Worm (Caenorhabditis elegans): Measurements from ENCODE around the gene dmsr-10.

Gene dmsr-10

ce11 chrV:6801850-6802249 is at the start of gene dmsr-10:
TSS of gene dmsr-10 (minus strand) at chrV:6801950.
- TF ChIP-seq lin-32 (GFP tag; optimal IDR thresholded peaks at IDR 0.05) (no peak), elt-1 (tag; optimal IDR thresholded peaks at IDR 0.05; ENCODE audit: borderline replicate concordance, insufficient read depth) (no peak), hlh-1 (tag; optimal IDR thresholded peaks at IDR 0.05) (no peak), mab-5 (tag; optimal IDR thresholded peaks at IDR 0.05) (no peak), mep-1 (tag; optimal IDR thresholded peaks at IDR 0.05) (no peak), nhr-76 (tag; optimal IDR thresholded peaks at IDR 0.05) (no peak), bed-3 (GFP tag; optimal IDR thresholded peaks at IDR 0.05) (no peak), tbx-8 (GFP tag; optimal IDR thresholded peaks at IDR 0.05) (no peak), unc-62 (GFP tag; optimal IDR thresholded peaks at IDR 0.05) (no peak), nhr-12 (tag; optimal IDR thresholded peaks at IDR 0.05) (no peak), ceh-43 (GFP tag; optimal IDR thresholded peaks at IDR 0.05) (no peak), ztf-11 (tag; optimal IDR thresholded peaks at IDR 0.05) (no peak), pha-4 (tag; optimal IDR thresholded peaks at IDR 0.05) (no peak), cnd-1 (tag; optimal IDR thresholded peaks at IDR 0.05) (no peak)

DNA sequence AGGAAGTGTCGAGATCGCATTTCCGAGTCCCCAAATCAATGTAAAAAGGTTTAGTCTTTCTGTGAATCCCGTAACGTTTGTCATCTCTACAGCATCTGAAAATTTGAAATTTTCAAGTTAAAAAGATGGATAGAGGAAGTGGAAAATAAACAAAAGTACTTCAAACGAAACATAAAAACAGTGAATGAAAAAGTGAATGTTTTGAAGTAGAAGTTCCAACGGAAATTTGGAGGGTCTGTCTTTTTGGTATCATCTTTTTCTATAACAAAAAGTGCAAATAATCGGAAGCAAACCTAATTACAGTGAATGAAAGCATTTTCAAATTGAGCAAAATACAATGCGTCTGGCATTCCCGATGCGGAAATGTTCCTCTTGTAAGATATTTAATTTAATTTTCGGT is 44.8 kb upstream of the dmsr-10 start, which contains the start of gene lgc-54:
Gene lgc-54 (minus strand): TSS at position 101 of the 400 bp plus-strand sequence.
- TF ChIP-seq unc-120 (tag; optimal IDR thresholded peaks at IDR 0.05; ENCODE audit: poor library complexity, severe bottlenecking) (no peak), cnd-1 (tag; optimal IDR thresholded peaks at IDR 0.05) (no peak), mep-1 (tag; optimal IDR thresholded peaks at IDR 0.05) (no peak), ceh-39 (tag; optimal IDR thresholded peaks at IDR 0.05) (no peak), flh-1 (GFP tag; optimal IDR thresholded peaks at IDR 0.05) (no peak), sem-2 (GFP tag; optimal IDR thresholded peaks at IDR 0.05) (no peak), lsy-2 (tag; optimal IDR thresholded peaks at IDR 0.05) (no peak), M03D4.4 (tag; optimal IDR thresholded peaks at IDR 0.05) (no peak), tbx-8 (GFP tag; optimal IDR thresholded peaks at IDR 0.05) (no peak), blmp-1 (tag; optimal IDR thresholded peaks at IDR 0.05) (no peak), snpc-4 (tag; optimal IDR thresholded peaks at IDR 0.05) (no peak), mab-5 (tag; optimal IDR thresholded peaks at IDR 0.05) (no peak)

DNA sequence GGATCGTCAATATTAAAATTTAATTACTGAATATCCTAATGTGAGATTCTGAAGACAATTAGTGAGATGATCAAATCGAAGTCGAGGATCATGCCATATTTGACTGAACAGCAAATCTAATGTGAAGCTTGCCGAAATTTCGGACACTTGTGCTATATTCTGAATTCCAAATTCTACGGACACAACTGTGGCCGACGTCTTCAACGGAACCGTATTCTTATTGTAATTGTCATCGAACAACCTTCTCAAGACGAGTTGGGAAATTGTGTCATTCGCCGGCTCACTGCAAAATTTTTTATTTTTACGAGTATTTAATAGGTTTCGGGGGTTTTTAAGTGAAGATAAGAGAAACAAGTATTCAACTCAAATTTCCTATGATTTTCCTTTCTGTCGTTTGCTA is 40.7 kb upstream of the dmsr-10 start, which contains the start of gene T15B7.1:
Gene T15B7.1 (plus strand): TSS at position 301 of the 400 bp plus-strand sequence.
- TF ChIP-seq nhr-12 (tag; optimal IDR thresholded peaks at IDR 0.05) (no peak), mab-5 (tag; optimal IDR thresholded peaks at IDR 0.05) (no peak), M03D4.4 (tag; optimal IDR thresholded peaks at IDR 0.05) (no peak), cnd-1 (tag; optimal IDR thresholded peaks at IDR 0.05) (no peak), lin-13 (tag; optimal IDR thresholded peaks at IDR 0.05) (no peak), ces-1 (GFP tag; optimal IDR thresholded peaks at IDR 0.05) (no peak), lsy-2 (tag; optimal IDR thresholded peaks at IDR 0.05) (no peak), bed-3 (GFP tag; optimal IDR thresholded peaks at IDR 0.05) (no peak), unc-120 (tag; optimal IDR thresholded peaks at IDR 0.05; ENCODE audit: poor library complexity, severe bottlenecking) (no peak), hlh-1 (tag; optimal IDR thresholded peaks at IDR 0.05) (no peak), elt-1 (tag; optimal IDR thresholded peaks at IDR 0.05; ENCODE audit: borderline replicate concordance, insufficient read depth) (no peak), blmp-1 (tag; optimal IDR thresholded peaks at IDR 0.05) (no peak), nhr-237 (tag; optimal IDR thresholded peaks at IDR 0.05) (no peak), elt-3 (tag; optimal IDR thresholded peaks at IDR 0.05) (no peak), sptf-1 (tag; optimal IDR thresholded peaks at IDR 0.05) (no peak), ceh-39 (tag; optimal IDR thresholded peaks at IDR 0.05) (no peak), ztf-11 (tag; optimal IDR thresholded peaks at IDR 0.05) (no peak), unc-39 (tag; optimal IDR thresholded peaks at IDR 0.05) (no peak)

ce11 chrV:6839008-6839407 is 37.3 kb upstream of the dmsr-10 start, which contains the start of gene hpo-8:
TSS of gene hpo-8 (plus strand) at chrV:6839289.
- no peak for TF ChIP-seq ceh-43 (GFP tag; optimal IDR thresholded peaks at IDR 0.05)
- no peak for TF ChIP-seq mab-5 (tag; optimal IDR thresholded peaks at IDR 0.05)
- no peak for TF ChIP-seq ces-1 (GFP tag; optimal IDR thresholded peaks at IDR 0.05)
- no peak for TF ChIP-seq tbx-8 (GFP tag; optimal IDR thresholded peaks at IDR 0.05)
- no peak for TF ChIP-seq nhr-12 (tag; optimal IDR thresholded peaks at IDR 0.05)
- TF ChIP-seq flh-1 (GFP tag; optimal IDR thresholded peaks at IDR 0.05): no peak
- TF ChIP-seq blmp-1 (tag; optimal IDR thresholded peaks at IDR 0.05): no peak
- no peak for TF ChIP-seq mls-2 (tag; optimal IDR thresholded peaks at IDR 0.05)
- TF ChIP-seq lin-13 (tag; optimal IDR thresholded peaks at IDR 0.05): no peak
- TF ChIP-seq nhr-28 (tag; optimal IDR thresholded peaks at IDR 0.05): no peak
- TF ChIP-seq unc-39 (tag; optimal IDR thresholded peaks at IDR 0.05): no peak
- TF ChIP-seq ham-2 (GFP tag; optimal IDR thresholded peaks at IDR 0.05): no peak
- TF ChIP-seq cnd-1 (tag; optimal IDR thresholded peaks at IDR 0.05): no peak

DNA sequence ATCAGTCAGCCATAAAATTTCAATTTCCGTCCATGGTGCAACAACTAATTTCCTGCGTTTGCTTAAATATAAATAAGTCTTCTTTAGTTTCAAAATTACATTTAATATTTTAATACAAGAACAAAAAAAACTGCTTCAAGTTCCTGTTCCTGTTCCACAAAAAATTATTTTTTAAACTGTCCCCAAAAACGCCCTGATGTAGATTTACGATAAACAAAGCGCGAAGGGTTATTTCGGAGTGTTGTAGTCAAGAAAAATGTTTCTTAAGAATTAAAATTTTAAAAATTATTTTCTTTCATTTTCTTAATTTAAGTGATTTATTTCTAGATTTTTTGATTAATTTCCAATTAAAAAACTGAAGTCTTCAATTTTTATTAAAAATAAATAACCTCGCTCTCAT is 36.8 kb upstream of the dmsr-10 start, which contains the start of gene T15B7.15:
Gene T15B7.15 (minus strand): TSS at position 67 of the 400 bp plus-strand sequence.
- TF ChIP-seq ceh-43 (GFP tag; optimal IDR thresholded peaks at IDR 0.05) (no peak), ces-1 (GFP tag; optimal IDR thresholded peaks at IDR 0.05) (no peak), ceh-39 (tag; optimal IDR thresholded peaks at IDR 0.05) (no peak), ceh-83 (GFP tag; optimal IDR thresholded peaks at IDR 0.05) (no peak), unc-39 (tag; optimal IDR thresholded peaks at IDR 0.05) (no peak), mep-1 (tag; optimal IDR thresholded peaks at IDR 0.05) (no peak), tbx-8 (GFP tag; optimal IDR thresholded peaks at IDR 0.05) (no peak), cnd-1 (tag; optimal IDR thresholded peaks at IDR 0.05) (no peak), hlh-1 (tag; optimal IDR thresholded peaks at IDR 0.05) (no peak), drap-1 (GFP tag; optimal IDR thresholded peaks at IDR 0.05) (no peak), mab-5 (tag; optimal IDR thresholded peaks at IDR 0.05) (no peak), lin-13 (tag; optimal IDR thresholded peaks at IDR 0.05) (no peak), unc-120 (tag; optimal IDR thresholded peaks at IDR 0.05; ENCODE audit: poor library complexity, severe bottlenecking) (no peak), nhr-2 (tag; optimal IDR thresholded peaks at IDR 0.05) (no peak), blmp-1 (tag; optimal IDR thresholded peaks at IDR 0.05) (no peak), bed-3 (GFP tag; optimal IDR thresholded peaks at IDR 0.05) (no peak), nhr-76 (tag; optimal IDR thresholded peaks at IDR 0.05) (no peak), lsy-2 (tag; optimal IDR thresholded peaks at IDR 0.05) (no peak), nhr-28 (tag; optimal IDR thresholded peaks at IDR 0.05) (no peak), zip-8 (tag; optimal IDR thresholded peaks at IDR 0.05) (no peak)
